Worm (Caenorhabditis elegans) whole organism, young adult: ENCODE measurements around the gene syd-9.

ENCODE experiments used
- B0019.2 ChIP-seq: fragments of 200-800 bp; sonication (Bioruptor generic); conservative IDR thresholded peaks from 2 replicates; pipeline ENCODE4 v1.3.6; 2022; ENCODE audit warnings: missing genetic modification reagents, missing genetic modification characterization, missing compliant biosample characterization
- F37B4.10 ChIP-seq: fragments of 200-800 bp; sonication (Bioruptor generic); IDR thresholded peaks from 2 replicates; pipeline ENCODE4 v1.3.6; 2022; ENCODE audit warnings: missing genetic modification characterization, missing compliant biosample characterization
- F57A8.1 ChIP-seq: fragments of 200-800 bp; sonication (Bioruptor generic); optimal IDR thresholded peaks from 2 replicates; lab custom pipeline; 2018; ENCODE audit warnings: mild to moderate bottlenecking, missing genetic modification characterization, moderate library complexity, missing compliant biosample characterization
- K11D2.4 ChIP-seq: fragments of 200-800 bp; sonication (Bioruptor generic); IDR thresholded peaks from 2 replicates; pipeline ENCODE4 v1.3.6; 2022; ENCODE audit warnings: missing genetic modification reagents, missing genetic modification characterization, missing compliant biosample characterization
- K12H6.12 ChIP-seq: fragments of 200-800 bp; sonication (Bioruptor generic); optimal IDR thresholded peaks from 2 replicates; lab custom pipeline; 2018; ENCODE audit warnings: mild to moderate bottlenecking, missing genetic modification characterization, missing compliant biosample characterization
- T26A5.8 ChIP-seq: sonication (generic microtip); optimal IDR thresholded peaks from 2 replicates; lab custom pipeline; 2016; ENCODE audit warnings: missing genetic modification characterization, missing compliant biosample characterization
- Y53G8AR.9 ChIP-seq: fragments of 200-800 bp; sonication (Bioruptor generic); conservative IDR thresholded peaks from 2 replicates; pipeline ENCODE4 v1.3.6; 2022; ENCODE audit warnings: missing genetic modification reagents, missing genetic modification characterization, missing compliant biosample characterization
- Y67H2A.10 ChIP-seq: fragments of 200-800 bp; sonication (Bioruptor generic); conservative IDR thresholded peaks from 2 replicates; pipeline ENCODE4 v1.3.6; 2022; ENCODE audit warnings: missing genetic modification reagents, missing genetic modification characterization, missing compliant biosample characterization
- akir-1 ChIP-seq: fragments of 200-800 bp; sonication (Bioruptor generic); optimal IDR thresholded peaks from 2 replicates; lab custom pipeline; 2018; ENCODE audit warnings: mild to moderate bottlenecking, missing genetic modification characterization, moderate library complexity, missing compliant biosample characterization
- ama-1 ChIP-seq, 3 experiments: fragments of 150-350 bp in 1 of 3; sonication (generic microtip) in 2 of 3; optimal IDR thresholded peaks; 2 replicates each; lab custom pipeline; 2014 to 2018; ENCODE audit warnings: missing biosample characterization in 2 of 3, missing genetic modification characterization in 2 of 3, missing genetic modification reagents in 2 of 3
- atf-7 ChIP-seq: sonication (generic microtip); optimal IDR thresholded peaks from 2 replicates; lab custom pipeline; 2017; ENCODE audit warnings: mild to moderate bottlenecking, missing genetic modification characterization, missing compliant biosample characterization
- athp-1 ChIP-seq: sonication (generic microtip); optimal IDR thresholded peaks from 2 replicates; lab custom pipeline; 2017; ENCODE audit warnings: mild to moderate bottlenecking, missing genetic modification characterization, missing compliant biosample characterization
- attf-6 ChIP-seq: fragments of 200-800 bp; sonication (Bioruptor generic); IDR thresholded peaks from 2 replicates; pipeline ENCODE4 v1.3.6; 2022; ENCODE audit warnings: missing genetic modification reagents, missing genetic modification characterization, missing compliant biosample characterization
- cebp-1 ChIP-seq, 2 experiments: fragments of 200-800 bp in 1 of 2; sonication (Bioruptor generic) in 1 of 2; sonication (generic microtip) in 1 of 2; IDR thresholded peaks in 1 of 2; optimal IDR thresholded peaks in 1 of 2; 2 replicates each; pipeline versions ENCODE4 v1.3.6 to Lab custom; 2017 to 2022; ENCODE audit warnings: missing compliant biosample characterization in 2 of 2, missing genetic modification characterization in 2 of 2, mild to moderate bottlenecking in 1 of 2, missing genetic modification reagents in 1 of 2, moderate library complexity in 1 of 2
- ceh-100 ChIP-seq: fragments of 200-800 bp; sonication (Bioruptor generic); IDR thresholded peaks from 2 replicates; pipeline ENCODE4 v1.3.6; 2022; ENCODE audit warnings: missing genetic modification reagents, missing genetic modification characterization, missing compliant biosample characterization
- dpl-1 ChIP-seq: fragments of 150-350 bp; optimal IDR thresholded peaks from 2 replicates; lab custom pipeline; 2014; ENCODE audit warnings: missing biosample characterization, missing genetic modification reagents, missing genetic modification characterization
- efl-1 ChIP-seq: fragments of 150-350 bp; optimal IDR thresholded peaks from 2 replicates; lab custom pipeline; 2014; ENCODE audit warnings: missing biosample characterization, missing genetic modification reagents, missing genetic modification characterization
- ets-4 ChIP-seq: fragments of 200-800 bp; sonication (Bioruptor generic); optimal IDR thresholded peaks from 2 replicates; lab custom pipeline; 2018; ENCODE audit warnings: mild to moderate bottlenecking, missing genetic modification characterization, missing compliant biosample characterization
- hmg-1.2 ChIP-seq: fragments of 200-800 bp; sonication (Bioruptor generic); IDR thresholded peaks from 2 replicates; pipeline ENCODE4 v1.3.6; 2022; ENCODE audit warnings: missing genetic modification reagents, missing genetic modification characterization, missing compliant biosample characterization
- hmg-20 ChIP-seq: fragments of 200-800 bp; sonication (Bioruptor generic); IDR thresholded peaks from 2 replicates; pipeline ENCODE4 v1.3.6; 2022; ENCODE audit warnings: missing genetic modification reagents, missing genetic modification characterization, missing compliant biosample characterization
- lin-26 ChIP-seq: fragments of 200-800 bp; sonication (Bioruptor generic); IDR thresholded peaks from 2 replicates; pipeline ENCODE4 v1.3.6; 2022; ENCODE audit warnings: missing genetic modification reagents, missing genetic modification characterization, missing compliant biosample characterization
- lin-35 ChIP-seq, 3 experiments: fragments of 150-350 bp in 2 of 3; sonication (generic microtip) in 1 of 3; optimal IDR thresholded peaks; 2 replicates each; lab custom pipeline; 2014 to 2018; ENCODE audit warnings: missing biosample characterization in 3 of 3, missing genetic modification characterization in 3 of 3, missing genetic modification reagents in 3 of 3
- lin-40 ChIP-seq: sonication (generic microtip); optimal IDR thresholded peaks from 2 replicates; lab custom pipeline; 2016; ENCODE audit warnings: missing genetic modification characterization, mild to moderate bottlenecking, missing compliant biosample characterization, missing genotype, missing genetic modification reagents
- lin-54 ChIP-seq: fragments of 200-800 bp; sonication (Bioruptor generic); optimal IDR thresholded peaks from 2 replicates; lab custom pipeline; 2018; ENCODE audit warnings: mild to moderate bottlenecking, missing genetic modification characterization, missing compliant biosample characterization
- madf-8 ChIP-seq: fragments of 200-800 bp; sonication (Bioruptor generic); conservative IDR thresholded peaks from 2 replicates; pipeline ENCODE4 v1.3.6; 2022; ENCODE audit warnings: missing genetic modification reagents, missing genetic modification characterization, missing compliant biosample characterization
- nfyb-1 ChIP-seq: fragments of 200-800 bp; sonication (Bioruptor generic); IDR thresholded peaks from 2 replicates; pipeline ENCODE4 v1.3.6; 2022; ENCODE audit warnings: missing genetic modification reagents, missing genetic modification characterization, missing compliant biosample characterization
- nhr-179 ChIP-seq: sonication (generic microtip); optimal IDR thresholded peaks from 2 replicates; lab custom pipeline; 2016; ENCODE audit warnings: mild to moderate bottlenecking, missing genetic modification characterization, missing compliant biosample characterization
- nhr-80 ChIP-seq: sonication (generic microtip); optimal IDR thresholded peaks from 2 replicates; lab custom pipeline; 2016; ENCODE audit warnings: missing genetic modification characterization, missing compliant biosample characterization
- nhr-90 ChIP-seq: sonication (generic microtip); optimal IDR thresholded peaks from 2 replicates; lab custom pipeline; 2016; ENCODE audit warnings: missing genotype, mild to moderate bottlenecking, missing genetic modification characterization, missing compliant biosample characterization
- pha-4 ChIP-seq: fragments of 150-350 bp; sonication (generic microtip); optimal IDR thresholded peaks from 2 replicates; lab custom pipeline; 2014; ENCODE audit warnings: missing biosample characterization, missing genetic modification reagents, missing genetic modification characterization
- repo-1 ChIP-seq: sonication (generic microtip); optimal IDR thresholded peaks from 2 replicates; lab custom pipeline; 2017; ENCODE audit warnings: mild to moderate bottlenecking, missing genetic modification characterization, missing compliant biosample characterization
- sdz-38 ChIP-seq: sonication (generic microtip); optimal IDR thresholded peaks from 2 replicates; lab custom pipeline; 2016; ENCODE audit warnings: missing genotype, missing genetic modification characterization, missing compliant biosample characterization
- sea-2 ChIP-seq: fragments of 200-800 bp; sonication (Bioruptor generic); IDR thresholded peaks from 2 replicates; pipeline ENCODE4 v1.3.6; 2022; ENCODE audit warnings: missing genetic modification characterization, missing compliant biosample characterization
- somi-1 ChIP-seq: fragments of 200-800 bp; sonication (Bioruptor generic); optimal IDR thresholded peaks from 2 replicates; lab custom pipeline; 2018; ENCODE audit warnings: mild to moderate bottlenecking, missing genetic modification characterization, missing compliant biosample characterization
- tbp1 ChIP-seq: fragments of 200-800 bp; sonication (Bioruptor generic); optimal IDR thresholded peaks from 2 replicates; lab custom pipeline; 2018; ENCODE audit warnings: mild to moderate bottlenecking, missing genetic modification characterization, missing compliant biosample characterization
- tlf-1 ChIP-seq: fragments of 200-800 bp; sonication (Bioruptor generic); optimal IDR thresholded peaks from 2 replicates; lab custom pipeline; 2018; ENCODE audit warnings: mild to moderate bottlenecking, missing genetic modification characterization, missing compliant biosample characterization
- xnd-1 ChIP-seq: sonication (generic microtip); optimal IDR thresholded peaks from 2 replicates; lab custom pipeline; 2016; ENCODE audit warnings: missing genotype, missing genetic modification reagents, missing genetic modification characterization, missing compliant biosample characterization
- zfh-2 ChIP-seq: fragments of 200-800 bp; sonication (Bioruptor generic); conservative IDR thresholded peaks from 2 replicates; pipeline ENCODE4 v1.3.6; 2022; ENCODE audit warnings: missing genetic modification reagents, missing genetic modification characterization, missing compliant biosample characterization
- ztf-22 ChIP-seq: fragments of 200-800 bp; sonication (Bioruptor generic); optimal IDR thresholded peaks from 2 replicates; lab custom pipeline; 2018; ENCODE audit warnings: mild to moderate bottlenecking, missing genetic modification characterization, moderate library complexity, missing compliant biosample characterization
- ztf-28 ChIP-seq: fragments of 200-800 bp; sonication (Bioruptor generic); IDR thresholded peaks from 2 replicates; pipeline ENCODE4 v1.3.6; 2022; ENCODE audit warnings: missing genetic modification reagents, missing genetic modification characterization, missing compliant biosample characterization

The syd-9 gene

DNA sequence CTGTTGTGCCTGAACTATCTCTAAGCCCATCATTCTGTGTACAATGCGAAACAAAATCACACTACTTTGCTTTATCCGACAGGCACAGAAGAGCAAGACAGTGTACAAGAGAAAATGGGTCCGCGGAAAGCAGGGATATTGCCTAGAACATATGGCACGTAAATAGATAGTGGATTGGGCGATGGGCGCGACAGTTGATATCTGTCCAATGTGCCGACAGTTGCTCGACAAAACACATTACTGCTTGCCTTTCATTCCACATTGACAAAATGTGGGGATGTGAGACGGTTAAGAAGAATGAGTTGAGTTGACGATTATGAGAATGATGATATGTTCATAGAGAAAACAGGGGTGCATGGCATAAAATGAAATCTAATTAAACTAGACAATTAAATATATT is 7.1 kb downstream of the syd-9 start:
- no peak for TF ChIP-seq Y67H2A.10
- TF ChIP-seq F37B4.10 (GFP tag; lab: Robert Waterston, UW), result 0 out of 2 replicates have a peak, but pooled peaks have one; percentile 22

DNA sequence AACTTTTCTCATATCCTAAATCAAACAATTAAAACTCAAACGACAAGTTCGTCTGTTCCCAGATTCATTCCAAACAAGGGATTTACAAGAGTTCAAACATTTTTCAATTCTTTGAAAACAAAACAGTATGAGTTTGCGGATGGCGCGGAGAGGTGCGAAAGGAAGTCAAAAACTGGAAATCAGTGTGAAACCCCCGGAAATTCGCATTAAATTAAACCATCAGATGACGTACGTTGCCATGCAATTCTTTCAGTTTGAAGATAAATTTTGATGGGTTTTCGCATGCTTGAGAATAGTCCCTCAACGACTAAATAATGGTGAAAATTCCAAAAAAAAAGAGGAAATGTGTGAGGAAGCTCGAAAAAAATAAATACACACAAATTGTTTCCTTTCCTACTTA is 11.5 kb downstream of the syd-9 start:
- no peak for TF ChIP-seq F57A8.1 (GFP tag; lab: Kevin White, UChicago)
- no peak for TF ChIP-seq atf-7 (tag; lab: Kevin White, UChicago)
- TF ChIP-seq sdz-38 (tag; lab: Kevin White, UChicago), result no peak
- no peak for TF ChIP-seq sea-2
- TF ChIP-seq, all 124 proteins: peak for 0

DNA sequence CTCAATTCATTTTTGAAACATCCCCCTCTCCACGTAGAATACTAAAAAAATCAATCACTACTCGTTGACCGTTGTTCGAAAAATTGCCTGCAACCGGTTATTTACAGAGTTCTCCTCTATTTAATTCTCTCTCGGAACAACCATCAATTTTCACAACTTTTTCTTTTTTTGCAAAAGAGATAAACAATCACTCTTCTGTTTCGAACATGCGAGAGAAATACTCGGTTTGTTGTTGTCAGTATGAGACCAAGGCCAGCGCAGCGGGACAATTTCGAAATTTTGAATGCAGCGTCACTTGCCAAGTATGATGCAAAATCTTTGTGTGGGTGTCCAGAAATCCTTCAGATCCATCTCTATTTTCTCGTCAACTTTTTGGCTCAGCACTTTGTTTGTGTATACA is 12.4 kb downstream of the syd-9 start:
- TF ChIP-seq lin-35 (GFP tag; optimal IDR thresholded peaks at IDR 0.05; lab: Kevin White, UChicago) (peak in 1 of 3 experiments; percentile 29), Y53G8AR.9 (GFP tag; lab: Robert Waterston, UW) (0 out of 2 replicates have a peak, but pooled peaks have one; percentile 15), repo-1 (tag; lab: Kevin White, UChicago) (peak; percentile 22), cebp-1 (GFP tag; IDR thresholded peaks at IDR 0.05; lab: Robert Waterston, UW) (no peak), cebp-1 (tag; optimal IDR thresholded peaks at IDR 0.05; lab: Kevin White, UChicago) (peak; percentile 69), somi-1 (no peak), hmg-20 (GFP tag; lab: Robert Waterston, UW) (no peak), ztf-22 (GFP tag; lab: Kevin White, UChicago) (no peak), nhr-90 (peak; percentile 9), T26A5.8 (no peak), K12H6.12 (tag; lab: Kevin White, UChicago) (peak; percentile 5), lin-40 (tag; lab: Kevin White, UChicago) (peak; percentile 30), tlf-1 (GFP tag; lab: Kevin White, UChicago) (peak; percentile 7)

DNA sequence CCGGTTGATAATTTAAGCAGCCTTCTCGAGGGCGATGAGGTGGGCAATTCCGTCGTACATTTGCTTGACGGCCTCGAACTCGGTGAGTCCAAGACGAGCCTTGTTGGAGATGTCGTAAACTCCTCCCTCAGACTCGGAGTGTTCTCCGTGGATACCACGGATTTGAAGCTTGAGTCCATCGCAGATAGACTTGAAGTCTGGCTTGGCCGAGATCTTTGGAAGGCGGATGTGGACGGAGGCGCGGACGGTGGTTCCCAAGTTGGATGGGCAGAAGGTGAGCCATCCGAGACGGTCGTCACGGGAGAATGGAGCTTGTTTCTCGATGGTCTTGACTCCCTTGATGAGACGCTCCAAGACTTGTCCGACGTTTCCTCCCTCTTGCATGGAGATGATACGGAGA is 13.0 kb downstream of the syd-9 start:
- TF ChIP-seq ets-4 (GFP tag; lab: Kevin White, UChicago) (no peak), hmg-1.2 (GFP tag; lab: Robert Waterston, UW) (no peak), akir-1 (no peak), nfyb-1 (0 out of 2 replicates have a peak, but pooled peaks have one; percentile 37), nhr-179 (tag; lab: Kevin White, UChicago) (no peak), attf-6 (no peak), F57A8.1 (GFP tag; lab: Kevin White, UChicago) (no peak), zfh-2 (peak; percentile 67), athp-1 (tag; lab: Kevin White, UChicago) (no peak)

DNA sequence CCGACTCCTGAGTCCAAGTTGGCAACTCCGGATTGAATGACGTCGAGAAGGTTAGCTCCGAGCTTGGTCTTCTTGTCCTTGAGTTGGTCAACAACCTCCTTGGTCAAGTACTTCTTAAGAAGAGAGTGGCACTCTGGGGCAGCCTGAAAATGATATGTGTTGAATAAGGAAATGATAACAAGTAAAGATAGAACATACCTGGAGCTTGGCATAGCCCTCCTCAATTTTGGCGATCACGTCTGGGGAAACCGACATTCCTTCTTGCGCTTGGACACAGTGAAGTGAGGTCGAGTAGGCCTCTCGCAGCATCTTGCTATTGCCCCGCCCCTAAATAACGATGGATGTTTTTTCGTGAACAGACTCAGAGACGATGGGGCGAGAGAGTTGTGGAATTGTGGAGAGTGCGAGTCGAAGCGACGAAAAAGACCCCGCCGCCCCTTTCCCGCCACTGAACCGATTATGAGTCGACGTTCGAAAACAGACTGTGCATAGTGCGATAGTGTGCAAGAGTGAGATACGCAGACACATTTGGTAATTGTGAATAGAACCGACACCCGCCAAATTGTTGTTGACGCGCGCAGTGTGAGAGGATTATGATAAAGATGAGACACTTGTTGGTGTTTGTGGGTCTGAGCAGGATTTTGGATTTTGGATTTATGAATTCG is 14.4 kb downstream of the syd-9 start:
- TF ChIP-seq K11D2.4 (no peak), athp-1 (tag; lab: Kevin White, UChicago) (no peak), lin-26 (GFP tag; lab: Robert Waterston, UW) (no peak), K12H6.12 (tag; lab: Kevin White, UChicago) (peak; percentile 31), cebp-1 (GFP tag; IDR thresholded peaks at IDR 0.05; lab: Robert Waterston, UW) (no peak), cebp-1 (tag; optimal IDR thresholded peaks at IDR 0.05; lab: Kevin White, UChicago) (peak; percentile 51), madf-8 (GFP tag; lab: Robert Waterston, UW) (peak; percentile 43; the same call in 1 of the 2 replicates), dpl-1 (GFP tag; lab: Kevin White, UChicago) (peak; percentile 5), nhr-80 (tag; lab: Kevin White, UChicago) (peak; percentile 59), ama-1 (optimal IDR thresholded peaks at IDR 0.05; lab: Kevin White, UChicago) (peak; percentile 83), ama-1 (GFP tag; optimal IDR thresholded peaks at IDR 0.05; lab: Kevin White, UChicago) (no peak), ceh-100 (GFP tag; lab: Robert Waterston, UW) (0 out of 2 replicates have a peak, but pooled peaks have one; percentile 6), tbp1 (GFP tag; lab: Kevin White, UChicago) (no peak), efl-1 (GFP tag; lab: Kevin White, UChicago) (peak; percentile 71), B0019.2 (GFP tag; lab: Robert Waterston, UW) (no peak), pha-4 (no peak), lin-54 (GFP tag; lab: Kevin White, UChicago) (peak; percentile 27), ztf-28 (GFP tag; lab: Robert Waterston, UW) (0 out of 2 replicates have a peak, but pooled peaks have one; percentile 45), xnd-1 (tag; lab: Kevin White, UChicago) (peak; percentile 40)
